Fruit fly (Drosophila melanogaster) whole organism, adult: ENCODE data around the gene CG43672.

Experiments
- CG11617 ChIP-seq: fragments of 200-800 bp; sonication (Bioruptor generic); optimal IDR thresholded peaks from 2 replicates; lab custom pipeline; 2017; ENCODE audit warnings: mild to moderate bottlenecking, missing biosample characterization, missing genetic modification reagents, missing genetic modification characterization
- CG12768 ChIP-seq: fragments of 200-800 bp; sonication (Bioruptor generic); optimal IDR thresholded peaks from 2 replicates; lab custom pipeline; 2017; ENCODE audit warnings: missing biosample characterization, missing genetic modification characterization, mild to moderate bottlenecking, moderate library complexity, missing genetic modification reagents
- CG14711 ChIP-seq: fragments of 200-800 bp; sonication (Bioruptor generic); optimal IDR thresholded peaks from 2 replicates; lab custom pipeline; 2018; ENCODE audit warnings: missing biosample characterization, mild to moderate bottlenecking, missing genetic modification characterization, moderate library complexity
- CG1620 ChIP-seq: fragments of 200-800 bp; sonication (Bioruptor generic); optimal IDR thresholded peaks from 2 replicates; lab custom pipeline; 2016; ENCODE audit warnings: missing biosample characterization, missing genetic modification characterization
- CG33017 ChIP-seq: fragments of 200-800 bp; sonication (Bioruptor generic); optimal IDR thresholded peaks from 2 replicates; lab custom pipeline; 2018; ENCODE audit warnings: missing biosample characterization, mild to moderate bottlenecking, missing genetic modification characterization, moderate library complexity
- CG5204 ChIP-seq: fragments of 200-800 bp; sonication (Bioruptor generic); optimal IDR thresholded peaks from 2 replicates; lab custom pipeline; 2016; ENCODE audit warnings: missing biosample characterization, missing genetic modification characterization
- CG7045 ChIP-seq: fragments of 200-800 bp; sonication (Bioruptor generic); optimal IDR thresholded peaks from 2 replicates; lab custom pipeline; 2017; ENCODE audit warnings: missing biosample characterization, mild to moderate bottlenecking, missing genetic modification characterization
- CG7101 ChIP-seq: fragments of 200-800 bp; sonication (Bioruptor generic); optimal IDR thresholded peaks from 2 replicates; lab custom pipeline; 2018; ENCODE audit warnings: missing biosample characterization, mild to moderate bottlenecking, missing genetic modification characterization, moderate library complexity
- Clk ChIP-seq: fragments of 200-800 bp; sonication (Bioruptor generic); optimal IDR thresholded peaks from 2 replicates; lab custom pipeline; 2017; ENCODE audit warnings: missing biosample characterization, missing genetic modification characterization
- Crg-1 ChIP-seq: fragments of 200-800 bp; sonication (Bioruptor generic); optimal IDR thresholded peaks from 2 replicates; lab custom pipeline; 2016; ENCODE audit warnings: missing biosample characterization, missing genetic modification characterization
- Hr96 ChIP-seq: fragments of 200-800 bp; sonication (Bioruptor generic); optimal IDR thresholded peaks from 2 replicates; lab custom pipeline; 2016; ENCODE audit warnings: missing biosample characterization, missing genetic modification characterization
- Mnt ChIP-seq: fragments of 200-800 bp; sonication (Bioruptor generic); optimal IDR thresholded peaks from 2 replicates; lab custom pipeline; 2016; ENCODE audit warnings: missing biosample characterization, mild to moderate bottlenecking, missing genetic modification characterization
- bab1 ChIP-seq: fragments of 200-800 bp; sonication (Bioruptor generic); optimal IDR thresholded peaks from 3 replicates; lab custom pipeline; 2019; ENCODE audit warnings: missing biosample characterization, mild to moderate bottlenecking, missing genetic modification characterization, moderate library complexity
- cic ChIP-seq: fragments of 200-800 bp; sonication (Bioruptor generic); optimal IDR thresholded peaks from 2 replicates; lab custom pipeline; 2017; ENCODE audit warnings: missing biosample characterization, mild to moderate bottlenecking, missing genetic modification characterization, moderate library complexity
- cnc ChIP-seq, 2 experiments: fragments of >200 bp; optimal IDR thresholded peaks; 2 replicates each; lab custom pipeline; 2017
- kay ChIP-seq: fragments of 200-800 bp; sonication (Bioruptor generic); peaks from one replicate; lab custom pipeline; 2016; ENCODE audit warnings: missing biosample characterization, missing genetic modification characterization, borderline replicate concordance
- ovo ChIP-seq: fragments of 200-800 bp; sonication (Bioruptor generic); optimal IDR thresholded peaks from 2 replicates; lab custom pipeline; 2016; ENCODE audit warnings: missing biosample characterization, missing genetic modification characterization
- pad ChIP-seq: fragments of 200-800 bp; sonication (Bioruptor generic); optimal IDR thresholded peaks from 3 replicates; lab custom pipeline; 2017; ENCODE audit warnings: missing biosample characterization, missing genetic modification characterization, mild to moderate bottlenecking, moderate library complexity, missing genetic modification reagents
- tj ChIP-seq: fragments of 200-800 bp; sonication (Bioruptor generic); optimal IDR thresholded peaks from 3 replicates; lab custom pipeline; 2017; ENCODE audit warnings: missing biosample characterization, mild to moderate bottlenecking, missing genetic modification characterization, moderate library complexity
- toe ChIP-seq: fragments of 200-800 bp; sonication (Bioruptor generic); optimal IDR thresholded peaks from 2 replicates; lab custom pipeline; 2016; ENCODE audit warnings: missing biosample characterization, missing genetic modification characterization

CG43672 gene

DNA sequence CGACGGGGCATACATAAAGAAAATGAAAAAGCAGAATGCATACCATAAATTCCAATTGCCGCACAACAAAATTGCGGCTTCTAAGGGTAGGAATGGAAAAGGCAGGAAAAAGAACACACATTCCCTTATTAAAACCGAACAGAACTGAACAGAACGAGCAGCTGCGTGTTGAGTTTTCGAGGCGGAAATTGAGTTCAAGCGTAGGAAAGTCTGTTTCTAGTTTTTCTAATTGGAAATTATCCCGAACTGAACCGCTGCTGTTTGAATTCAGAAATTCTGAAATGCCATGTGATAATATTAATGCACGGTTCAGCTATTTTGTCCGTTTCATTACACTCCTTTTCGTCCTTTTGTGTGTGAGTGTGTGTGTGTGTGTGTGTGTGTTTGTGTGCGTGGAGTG, 44.1 kb downstream of the CG43672 start:
- TF ChIP-seq Clk (GFP tag; lab: Kevin White, UChicago) = no peak
- no peak for TF ChIP-seq Crg-1 (GFP tag; lab: Kevin White, UChicago)
- no peak for TF ChIP-seq CG7101 (tag; lab: Kevin White, UChicago)
- no peak for TF ChIP-seq CG14711
- TF ChIP-seq toe (GFP tag; lab: Kevin White, UChicago) = no peak
- no peak for TF ChIP-seq Mnt (GFP tag; lab: Kevin White, UChicago)
- TF ChIP-seq CG33017 (tag; lab: Kevin White, UChicago) = no peak
- no peak for TF ChIP-seq kay (GFP tag; lab: Kevin White, UChicago)
- TF ChIP-seq CG12768 = no peak
- TF ChIP-seq bab1 (GFP tag; lab: Kevin White, UChicago) = no peak
- no peak for TF ChIP-seq CG11617
- no peak for TF ChIP-seq pad
- no peak for TF ChIP-seq cic (GFP tag; lab: Kevin White, UChicago)
- no peak for TF ChIP-seq Hr96 (GFP tag; lab: Kevin White, UChicago)
- no peak for TF ChIP-seq tj (GFP tag; lab: Kevin White, UChicago)
- no peak for TF ChIP-seq CG1620 (GFP tag; lab: Kevin White, UChicago)
- TF ChIP-seq ovo (GFP tag; lab: Kevin White, UChicago) = no peak

DNA sequence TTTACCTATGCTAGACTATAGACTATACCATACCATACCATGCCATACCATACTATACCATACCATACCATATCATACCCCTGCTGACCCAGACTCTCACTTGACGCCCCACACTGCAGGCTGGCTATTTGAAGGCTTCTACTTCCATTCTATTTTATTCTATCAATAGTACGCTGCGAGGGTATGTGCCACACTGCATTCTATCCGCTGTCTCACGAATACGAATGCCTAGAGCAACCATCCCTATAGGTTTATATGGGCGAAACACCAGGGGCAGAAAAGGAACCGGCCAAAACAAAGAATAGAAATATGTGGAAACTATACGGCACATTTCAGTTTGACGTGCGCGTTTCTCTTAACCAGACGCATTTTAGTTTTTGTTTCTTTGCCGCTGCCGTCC, 45.1 kb downstream of the CG43672 start:
- TF ChIP-seq tj (GFP tag; lab: Kevin White, UChicago) (no peak), Crg-1 (GFP tag; lab: Kevin White, UChicago) (no peak), cnc (optimal IDR thresholded peaks at IDR 0.05; lab: Kevin White, UChicago) (no peak), CG5204 (no peak), CG12768 (no peak), Clk (GFP tag; lab: Kevin White, UChicago) (no peak), Mnt (GFP tag; lab: Kevin White, UChicago) (no peak)

DNA sequence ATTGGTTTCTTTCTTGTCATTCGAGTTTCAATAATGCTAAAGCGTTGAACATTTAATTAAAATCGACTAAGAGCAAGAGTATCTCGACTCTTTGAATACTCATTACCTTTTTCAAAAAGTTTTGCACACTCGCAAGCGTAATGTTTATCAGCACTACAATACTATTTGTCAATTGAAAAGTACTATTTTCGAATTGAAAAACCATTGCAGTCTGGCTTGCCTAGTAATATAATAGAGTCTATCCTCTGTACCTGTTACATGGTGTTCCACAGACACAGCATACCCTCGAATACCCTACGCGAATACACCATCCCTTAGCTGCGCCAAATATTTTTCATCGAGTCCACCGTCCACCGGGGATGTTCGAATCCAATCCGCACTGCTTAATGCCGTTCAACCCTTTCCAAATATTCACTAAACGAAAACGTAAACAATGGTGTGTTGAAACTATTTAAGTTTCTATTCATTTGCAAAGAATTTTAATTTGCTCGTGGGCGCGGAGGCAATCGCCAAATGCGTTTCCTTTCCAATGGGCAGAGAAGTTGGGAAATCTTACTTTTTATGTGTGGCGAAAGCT, 45.9 kb downstream of the CG43672 start:
- TF ChIP-seq CG12768 (no peak), tj (GFP tag; lab: Kevin White, UChicago) (no peak), CG5204 (no peak), CG14711 (no peak)

DNA sequence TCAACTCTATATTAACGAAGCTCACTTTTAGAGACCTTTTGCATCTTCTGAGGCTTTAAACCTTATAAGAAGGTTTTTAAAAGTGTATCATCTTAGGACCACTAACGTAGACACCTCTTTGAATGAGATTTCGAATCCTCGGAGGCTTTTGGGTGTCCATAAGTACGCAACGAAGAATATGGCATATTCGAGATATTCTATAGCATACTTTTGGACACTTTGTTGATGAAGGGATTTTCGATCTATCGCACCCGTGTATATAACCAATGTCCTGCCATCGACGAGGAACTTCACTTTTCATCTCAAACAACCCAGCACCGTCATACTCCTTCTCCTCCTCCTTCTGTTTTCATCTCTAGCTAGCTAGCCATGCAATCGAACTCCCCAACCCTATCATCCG, 49.6 kb downstream of the CG43672 start:
- TF ChIP-seq CG1620 (GFP tag; lab: Kevin White, UChicago) (no peak), tj (GFP tag; lab: Kevin White, UChicago) (no peak), toe (GFP tag; lab: Kevin White, UChicago) (no peak), CG11617 (no peak), CG7045 (GFP tag; lab: Kevin White, UChicago) (no peak)
